Worm (Caenorhabditis elegans) whole organism, L2 larva: ENCODE results near the gene T13C2.7.

Experiments
- C34F6.9 ChIP-seq: fragments of 150-350 bp; optimal IDR thresholded peaks from 2 replicates; lab custom pipeline; 2014; ENCODE audit warnings: missing biosample characterization, missing genetic modification characterization
- F13H6.1 ChIP-seq: sonication (generic microtip); optimal IDR thresholded peaks from 2 replicates; lab custom pipeline; 2016; ENCODE audit warnings: missing genetic modification characterization, missing compliant biosample characterization
- R02D3.7 ChIP-seq: fragments of 150-350 bp; optimal IDR thresholded peaks from 2 replicates; lab custom pipeline; 2014; ENCODE audit warnings: missing biosample characterization, missing genetic modification characterization
- Y55F3AM.14 ChIP-seq: fragments of 200-800 bp; sonication (Bioruptor generic); optimal IDR thresholded peaks from 2 replicates; lab custom pipeline; 2018; ENCODE audit warnings: mild to moderate bottlenecking, missing genetic modification characterization, missing compliant biosample characterization
- ZK546.5 ChIP-seq: sonication (generic microtip); optimal IDR thresholded peaks from 2 replicates; lab custom pipeline; 2017; ENCODE audit warnings: missing biosample characterization, missing genetic modification characterization
- alr-1 ChIP-seq: fragments of 150-350 bp; optimal IDR thresholded peaks from 2 replicates; lab custom pipeline; 2014; ENCODE audit warnings: missing biosample characterization, missing genetic modification characterization
- aly-2 ChIP-seq: fragments of 150-350 bp; optimal IDR thresholded peaks from 2 replicates; lab custom pipeline; 2014; ENCODE audit warnings: missing biosample characterization, missing genetic modification characterization
- blmp-1 ChIP-seq: sonication (generic microtip); optimal IDR thresholded peaks from 2 replicates; lab custom pipeline; 2017; ENCODE audit warnings: missing genetic modification characterization, mild to moderate bottlenecking, missing compliant biosample characterization, antibody characterized with exemption, moderate library complexity; ENCODE audit not compliant: insufficient read depth
- ceh-16 ChIP-seq: fragments of 150-350 bp; optimal IDR thresholded peaks from 2 replicates; lab custom pipeline; 2014; ENCODE audit warnings: missing biosample characterization, missing genetic modification characterization
- ceh-82 ChIP-seq: fragments of 150-350 bp; optimal IDR thresholded peaks from 2 replicates; lab custom pipeline; 2014; ENCODE audit warnings: missing biosample characterization, missing genetic modification characterization
- crh-2 ChIP-seq: sonication (generic microtip); optimal IDR thresholded peaks from 2 replicates; lab custom pipeline; 2017; ENCODE audit warnings: missing biosample characterization, missing genetic modification characterization
- dmd-4 ChIP-seq: sonication (generic microtip); optimal IDR thresholded peaks from 2 replicates; lab custom pipeline; 2017; ENCODE audit warnings: missing biosample characterization, missing genetic modification characterization
- egl-27 ChIP-seq: sonication (generic microtip); optimal IDR thresholded peaks from 3 replicates; lab custom pipeline; 2017; ENCODE audit warnings: missing biosample characterization, missing genetic modification reagents, missing genetic modification characterization
- elt-1 ChIP-seq: fragments of 150-350 bp; optimal IDR thresholded peaks from 2 replicates; lab custom pipeline; 2014; ENCODE audit warnings: missing biosample characterization, missing genetic modification characterization
- elt-3 ChIP-seq: sonication (generic microtip); optimal IDR thresholded peaks from 2 replicates; lab custom pipeline; 2017; ENCODE audit warnings: missing biosample characterization, missing genetic modification characterization
- fos-1 ChIP-seq: fragments of 150-350 bp; optimal IDR thresholded peaks from 2 replicates; lab custom pipeline; 2014; ENCODE audit warnings: missing biosample characterization, missing genetic modification characterization
- lin-13 ChIP-seq: fragments of 150-350 bp; optimal IDR thresholded peaks from 2 replicates; lab custom pipeline; 2014; ENCODE audit warnings: missing biosample characterization, missing genetic modification reagents, missing genetic modification characterization
- lin-39 ChIP-seq: fragments of 150-350 bp; optimal IDR thresholded peaks from 2 replicates; lab custom pipeline; 2014; ENCODE audit warnings: missing biosample characterization, missing genetic modification reagents, missing genetic modification characterization
- lsy-2 ChIP-seq, 2 experiments: fragments of 150-350 bp in 1 of 2; sonication (generic microtip) in 1 of 2; optimal IDR thresholded peaks; 2 replicates each; lab custom pipeline; 2014 to 2017; ENCODE audit warnings: missing biosample characterization in 2 of 2, missing genetic modification characterization in 2 of 2
- mab-5 ChIP-seq: fragments of 150-350 bp; optimal IDR thresholded peaks from 2 replicates; lab custom pipeline; 2014; ENCODE audit warnings: missing biosample characterization, missing genetic modification characterization
- mdl-1 ChIP-seq, 2 experiments: fragments of 150-350 bp in 1 of 2; sonication (generic microtip) in 1 of 2; optimal IDR thresholded peaks; 2 replicates each; lab custom pipeline; 2017; ENCODE audit warnings: missing biosample characterization in 2 of 2, missing genetic modification characterization in 2 of 2
- nhr-10 ChIP-seq: sonication (generic microtip); optimal IDR thresholded peaks from 2 replicates; lab custom pipeline; 2017; ENCODE audit warnings: missing biosample characterization, missing genetic modification characterization
- nhr-11 ChIP-seq: fragments of 150-350 bp; optimal IDR thresholded peaks from 2 replicates; lab custom pipeline; 2014; ENCODE audit warnings: missing biosample characterization, missing genetic modification characterization
- nhr-21 ChIP-seq: fragments of 150-350 bp; optimal IDR thresholded peaks from 2 replicates; lab custom pipeline; 2014; ENCODE audit warnings: missing biosample characterization, missing genetic modification characterization
- nhr-23 ChIP-seq: fragments of 150-350 bp; optimal IDR thresholded peaks from 2 replicates; lab custom pipeline; 2014; ENCODE audit warnings: missing biosample characterization, missing genetic modification reagents, missing genetic modification characterization
- nhr-237 ChIP-seq: fragments of 150-350 bp; optimal IDR thresholded peaks from 2 replicates; lab custom pipeline; 2014; ENCODE audit warnings: missing biosample characterization, missing genetic modification characterization
- nhr-25 ChIP-seq: fragments of 150-350 bp; sonication (generic microtip); optimal IDR thresholded peaks from 3 replicates; lab custom pipeline; 2014; ENCODE audit warnings: missing biosample characterization, missing genetic modification characterization
- nhr-6 ChIP-seq: fragments of 150-350 bp; optimal IDR thresholded peaks from 2 replicates; lab custom pipeline; 2014; ENCODE audit warnings: missing biosample characterization, missing genetic modification characterization
- nhr-77 ChIP-seq: fragments of 150-350 bp; optimal IDR thresholded peaks from 2 replicates; lab custom pipeline; 2014; ENCODE audit warnings: missing biosample characterization, missing genetic modification characterization
- peb-1 ChIP-seq: fragments of 150-350 bp; optimal IDR thresholded peaks from 2 replicates; lab custom pipeline; 2014; ENCODE audit warnings: missing biosample characterization, missing genetic modification characterization
- sem-4 ChIP-seq: fragments of 150-350 bp; optimal IDR thresholded peaks from 2 replicates; lab custom pipeline; 2014; ENCODE audit warnings: missing biosample characterization, missing genetic modification reagents, missing genetic modification characterization
- skn-1 ChIP-seq: sonication (generic microtip); optimal IDR thresholded peaks from 2 replicates; lab custom pipeline; 2017; ENCODE audit warnings: missing biosample characterization, missing genetic modification characterization
- sma-3 ChIP-seq: sonication (generic microtip); optimal IDR thresholded peaks from 2 replicates; lab custom pipeline; 2016; ENCODE audit warnings: missing genetic modification reagents, missing genetic modification characterization, missing compliant biosample characterization
- sma-9 ChIP-seq, 2 experiments: fragments of 150-350 bp in 1 of 2; sonication (generic microtip) in 1 of 2; optimal IDR thresholded peaks; 2 replicates each; lab custom pipeline; 2014 to 2016; ENCODE audit warnings: missing genetic modification characterization in 2 of 2, mild to moderate bottlenecking in 1 of 2, missing biosample characterization in 1 of 2, missing compliant biosample characterization in 1 of 2, missing genetic modification reagents in 1 of 2, moderate library complexity in 1 of 2
- snpc-4 ChIP-seq: fragments of 150-350 bp; optimal IDR thresholded peaks from 2 replicates; lab custom pipeline; 2014; ENCODE audit warnings: missing biosample characterization, missing genetic modification characterization
- unc-39 ChIP-seq: fragments of 150-350 bp; optimal IDR thresholded peaks from 2 replicates; lab custom pipeline; 2014; ENCODE audit warnings: missing biosample characterization, missing genetic modification characterization
- unc-55 ChIP-seq: fragments of 150-350 bp; sonication (generic microtip); optimal IDR thresholded peaks from 3 replicates; lab custom pipeline; 2014; ENCODE audit warnings: missing biosample characterization, missing genetic modification reagents, missing genetic modification characterization
- unc-62 ChIP-seq: fragments of 150-350 bp; optimal IDR thresholded peaks from 2 replicates; lab custom pipeline; 2014; ENCODE audit warnings: missing biosample characterization, missing genetic modification reagents, missing genetic modification characterization
- zag-1 ChIP-seq: fragments of 150-350 bp; optimal IDR thresholded peaks from 2 replicates; lab custom pipeline; 2014; ENCODE audit warnings: missing biosample characterization, missing genetic modification characterization
- ztf-1 ChIP-seq: fragments of 200-800 bp; sonication (Bioruptor generic); conservative IDR thresholded peaks from 2 replicates; pipeline ENCODE4 v1.3.6; 2022; ENCODE audit warnings: missing genetic modification characterization, missing compliant biosample characterization
- ztf-11 ChIP-seq: sonication (generic microtip); optimal IDR thresholded peaks from 2 replicates; lab custom pipeline; 2017; ENCODE audit warnings: missing biosample characterization, missing genetic modification characterization
- ztf-4 ChIP-seq: fragments of 150-350 bp; optimal IDR thresholded peaks from 2 replicates; lab custom pipeline; 2014; ENCODE audit warnings: missing biosample characterization, missing genetic modification characterization

Gene T13C2.7

ce11 chrII:6821118-6821517 lies 41.9 kb downstream of the T13C2.7 start:
- TF ChIP-seq snpc-4 (tag; lab: Kevin White, UChicago), result no peak
- TF ChIP-seq nhr-10 (tag; lab: Kevin White, UChicago), result no peak
- TF ChIP-seq aly-2, result no peak
- TF ChIP-seq nhr-6 (tag; lab: Kevin White, UChicago), result peak; percentile 39
- no peak for TF ChIP-seq ZK546.5
- TF ChIP-seq fos-1 (tag; lab: Kevin White, UChicago), result peak; percentile 30
- peak in 1 of 2 experiments; percentile 56 for TF ChIP-seq lsy-2 (tag; optimal IDR thresholded peaks at IDR 0.05; lab: Kevin White, UChicago)
- no peak for TF ChIP-seq R02D3.7
- TF ChIP-seq nhr-21, result peak; percentile 39
- TF ChIP-seq sem-4 (tag; lab: Kevin White, UChicago), result peak; percentile 90
- no peak for TF ChIP-seq skn-1
- peak; percentile 31 for TF ChIP-seq F13H6.1
- peak; percentile 21 for TF ChIP-seq mab-5 (tag; lab: Kevin White, UChicago)
- TF ChIP-seq nhr-23 (tag; lab: Kevin White, UChicago), result no peak
- TF ChIP-seq ztf-4 (tag; lab: Kevin White, UChicago), result peak; percentile 67
- TF ChIP-seq elt-1, result no peak
- TF ChIP-seq sma-9 (GFP tag; optimal IDR thresholded peaks at IDR 0.05; lab: Kevin White, UChicago), result peak; percentile 81
- TF ChIP-seq sma-9 (tag; optimal IDR thresholded peaks at IDR 0.05; lab: Kevin White, UChicago), result no peak
- peak; percentile 100 for TF ChIP-seq ceh-16
- TF ChIP-seq mdl-1 (tag; optimal IDR thresholded peaks at IDR 0.05; lab: Kevin White, UChicago), result no peak
- TF ChIP-seq unc-62 (GFP tag; lab: Kevin White, UChicago), result peak; percentile 77
- peak; percentile 6 for TF ChIP-seq lin-13 (GFP tag; lab: Kevin White, UChicago)
- no peak for TF ChIP-seq dmd-4
- TF ChIP-seq unc-55 (GFP tag; lab: Kevin White, UChicago), result no peak
- no peak for TF ChIP-seq C34F6.9 (tag; lab: Kevin White, UChicago)
- TF ChIP-seq ceh-82 (tag; lab: Kevin White, UChicago), result no peak
- no peak for TF ChIP-seq ztf-11 (tag; lab: Kevin White, UChicago)
- no peak for TF ChIP-seq zag-1 (tag; lab: Kevin White, UChicago)
- TF ChIP-seq unc-39, result no peak
- no peak for TF ChIP-seq peb-1 (tag; lab: Kevin White, UChicago)
- no peak for TF ChIP-seq Y55F3AM.14 (GFP tag; lab: Kevin White, UChicago)
- peak; percentile 94 for TF ChIP-seq nhr-25 (tag; lab: Kevin White, UChicago)
- no peak for TF ChIP-seq elt-3 (tag; lab: Kevin White, UChicago)
- TF ChIP-seq nhr-11 (tag; lab: Kevin White, UChicago), result no peak
- peak; percentile 62 for TF ChIP-seq egl-27 (tag; lab: Kevin White, UChicago)
- no peak for TF ChIP-seq nhr-237 (tag; lab: Kevin White, UChicago)
- no peak for TF ChIP-seq lin-39 (tag; lab: Kevin White, UChicago)
- TF ChIP-seq sma-3, result peak; percentile 67
- peak; percentile 37 for TF ChIP-seq crh-2 (tag; lab: Kevin White, UChicago)
- TF ChIP-seq blmp-1 (tag; lab: Kevin White, UChicago), result peak; percentile 91
- TF ChIP-seq nhr-77 (tag; lab: Kevin White, UChicago), result no peak
- TF ChIP-seq alr-1, result no peak
- TF ChIP-seq, all 48 proteins: peak for 17

DNA sequence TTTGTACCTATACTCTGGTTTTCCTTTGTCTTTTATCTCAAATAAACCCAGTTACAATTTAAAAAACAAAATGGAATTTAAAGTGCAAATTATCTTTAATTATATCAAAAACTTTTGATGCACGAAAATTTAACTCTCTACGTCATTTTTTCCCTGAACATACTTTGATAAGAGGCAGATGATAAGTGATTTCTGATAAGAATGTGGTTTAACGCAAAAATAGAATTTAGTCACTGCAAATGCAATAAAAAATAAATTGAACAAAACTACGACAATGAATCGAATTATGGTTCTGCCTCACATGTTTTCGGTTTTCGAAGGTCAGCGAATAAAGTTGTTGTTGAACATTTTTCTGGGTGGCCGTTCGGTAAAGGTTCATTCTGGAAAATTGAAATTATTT lies 42.6 kb downstream of the T13C2.7 start:
- no peak for TF ChIP-seq nhr-237 (tag; lab: Kevin White, UChicago)
- TF ChIP-seq nhr-11 (tag; lab: Kevin White, UChicago), result no peak
- TF ChIP-seq ztf-1, result no peak
- peak; percentile 84 for TF ChIP-seq sma-9 (GFP tag; optimal IDR thresholded peaks at IDR 0.05; lab: Kevin White, UChicago)
- TF ChIP-seq sma-9 (tag; optimal IDR thresholded peaks at IDR 0.05; lab: Kevin White, UChicago), result no peak
- TF ChIP-seq fos-1 (tag; lab: Kevin White, UChicago), result peak; percentile 95
- TF ChIP-seq R02D3.7, result no peak
- TF ChIP-seq nhr-21, result no peak
- TF ChIP-seq skn-1, result no peak
- TF ChIP-seq mab-5 (tag; lab: Kevin White, UChicago), result no peak
- peak; percentile 57 for TF ChIP-seq crh-2 (tag; lab: Kevin White, UChicago)
- TF ChIP-seq nhr-6 (tag; lab: Kevin White, UChicago), result no peak
- TF ChIP-seq Y55F3AM.14 (GFP tag; lab: Kevin White, UChicago), result no peak
- no peak for TF ChIP-seq nhr-25 (tag; lab: Kevin White, UChicago)
- no peak for TF ChIP-seq unc-39
- TF ChIP-seq ZK546.5, result no peak
- TF ChIP-seq lin-39 (tag; lab: Kevin White, UChicago), result no peak
- no peak for TF ChIP-seq egl-27 (tag; lab: Kevin White, UChicago)
- TF ChIP-seq lin-13 (GFP tag; lab: Kevin White, UChicago), result no peak
- TF ChIP-seq lsy-2 (tag; optimal IDR thresholded peaks at IDR 0.05; lab: Kevin White, UChicago), result no peak
- no peak for TF ChIP-seq snpc-4 (tag; lab: Kevin White, UChicago)
- no peak for TF ChIP-seq alr-1
- no peak for TF ChIP-seq unc-55 (GFP tag; lab: Kevin White, UChicago)
- no peak for TF ChIP-seq mdl-1 (tag; optimal IDR thresholded peaks at IDR 0.05; lab: Kevin White, UChicago)
